Worm (Caenorhabditis elegans): Measurements from ENCODE around the gene txt-4.
A peak's percentile ranks its signal among the peaks of the same experiment; 100 is the strongest.

Gene txt-4

ce11 chrIV:1549095-1550093 lies 39.0 kb downstream of the txt-4 start:
- peak; percentile 82 for TF ChIP-seq ama-1 (optimal IDR thresholded peaks at IDR 0.05)
- peak; percentile 71 for TF ChIP-seq nhr-85 (tag)
- peak; percentile 2 for TF ChIP-seq rnt-1 (tag; optimal IDR thresholded peaks at IDR 0.05)
- TF ChIP-seq unc-30 (tag; optimal IDR thresholded peaks at IDR 0.05): no peak
- TF ChIP-seq ceh-8 (GFP tag; optimal IDR thresholded peaks at IDR 0.05): peak; percentile 72

- no peak for TF ChIP-seq pag-3 (tag; optimal IDR thresholded peaks at IDR 0.05; ENCODE audit: borderline replicate concordance, insufficient read depth)
These were observed 39.8 kb downstream of the txt-4 start, which contains the start of gene C34H4.5 for ce11 chrIV:1550131-1550530. C34H4.5 (minus strand) TSS chrIV:1550231.

- TF ChIP-seq efl-3 (GFP tag; optimal IDR thresholded peaks at IDR 0.05): no peak
- no peak for TF ChIP-seq ceh-82 (tag; optimal IDR thresholded peaks at IDR 0.05)
- no peak for TF ChIP-seq C34B4.2 (tag; optimal IDR thresholded peaks at IDR 0.05)
- no peak for TF ChIP-seq fkh-8 (tag; optimal IDR thresholded peaks at IDR 0.05)
- no peak for TF ChIP-seq unc-98 (GFP tag; IDR thresholded peaks at IDR 0.05)
- TF ChIP-seq ceh-88 (GFP tag; IDR thresholded peaks at IDR 0.05): no peak
- TF ChIP-seq Y116A8C.19 (tag; optimal IDR thresholded peaks at IDR 0.05; ENCODE audit: borderline replicate concordance): no peak
- no peak for TF ChIP-seq isw-1 (GFP tag; IDR thresholded peaks at IDR 0.05)
These were observed 40.2 kb downstream of the txt-4 start, which contains the start of gene tag-244 for ce11 chrIV:1550578-1550977. tag-244 (plus strand) TSS chrIV:1550878.

ce11 chrIV:1553195-1553918 lies 43.0 kb downstream of the txt-4 start, which contains the start of gene C34H4.2:
C34H4.2 (plus strand) TSS chrIV:1553752.
- TF ChIP-seq fkh-10 (GFP tag; optimal IDR thresholded peaks at IDR 0.05) (no peak), unc-98 (GFP tag; IDR thresholded peaks at IDR 0.05) (no peak), elt-2 (tag; optimal IDR thresholded peaks at IDR 0.05) (peak; percentile 35), ceh-88 (GFP tag; IDR thresholded peaks at IDR 0.05) (no peak), nhr-85 (tag) (no peak), unc-130 (tag; optimal IDR thresholded peaks at IDR 0.05) (no peak), sox-4 (tag; optimal IDR thresholded peaks at IDR 0.05) (no peak), lir-3 (tag; optimal IDR thresholded peaks at IDR 0.05; ENCODE audit: poor library complexity) (no peak), zag-1 (tag; optimal IDR thresholded peaks at IDR 0.05) (no peak), efl-1 (optimal IDR thresholded peaks at IDR 0.05) (no peak), efl-1 (GFP tag; optimal IDR thresholded peaks at IDR 0.05 in 1 of 2) (peak in 1 of 2 experiments; percentile 11), tlp-1 (tag; optimal IDR thresholded peaks at IDR 0.05) (no peak), ces-1 (GFP tag; optimal IDR thresholded peaks at IDR 0.05) (no peak), nhr-12 (tag; optimal IDR thresholded peaks at IDR 0.05) (no peak), pag-3 (tag; optimal IDR thresholded peaks at IDR 0.05; ENCODE audit: borderline replicate concordance, insufficient read depth) (no peak)

- TF ChIP-seq lsy-2 (tag; optimal IDR thresholded peaks at IDR 0.05) (no peak), blmp-1 (tag; optimal IDR thresholded peaks at IDR 0.05) (no peak), elt-2 (tag; optimal IDR thresholded peaks at IDR 0.05) (peak; percentile 31), efl-1 (optimal IDR thresholded peaks at IDR 0.05) (no peak), efl-1 (GFP tag; optimal IDR thresholded peaks at IDR 0.05 in 1 of 2) (peak in 1 of 2 experiments; percentile 58)
These were observed 44.8 kb downstream of the txt-4 start, which contains the start of gene C34H4.1 for ce11 chrIV:1555021-1555720. C34H4.1 (plus strand) TSS chrIV:1555579.

ce11 chrIV:1559931-1560330 lies 49.6 kb downstream of the txt-4 start, which contains the start of gene Y41D4B.17:
Y41D4B.17 (plus strand) TSS chrIV:1560104.
- TF ChIP-seq nhr-90 (tag; optimal IDR thresholded peaks at IDR 0.05; ENCODE audit: poor library complexity) (peak; percentile 7), nhr-77 (tag; optimal IDR thresholded peaks at IDR 0.05) (no peak), nhr-28 (tag; optimal IDR thresholded peaks at IDR 0.05) (no peak), elt-2 (tag; optimal IDR thresholded peaks at IDR 0.05) (peak; percentile 75), lin-35 (GFP tag; optimal IDR thresholded peaks at IDR 0.05) (peak in 1 of 2 experiments; percentile 1)
